Worm (Caenorhabditis elegans): ENCODE measurements around the gene atat-2.
A peak's percentile ranks its signal among the peaks of the same experiment; 100 is the strongest.

The atat-2 gene

ce11 chrX:5814342-5814741, 34.6 kb upstream of the atat-2 start:
- TF ChIP-seq T22C8.4 (GFP tag; IDR thresholded peaks at IDR 0.05) (no peak), flt-1 (GFP tag; IDR thresholded peaks at IDR 0.05) (no peak), ztf-23 (GFP tag; IDR thresholded peaks at IDR 0.05) (no peak), cog-1 (tag; optimal IDR thresholded peaks at IDR 0.05) (no peak), med-1 (GFP tag; optimal IDR thresholded peaks at IDR 0.05; ENCODE audit: insufficient read depth) (no peak), ref-1 (GFP tag; conservative IDR thresholded peaks at IDR 0.05) (no peak), ztf-29 (GFP tag; IDR thresholded peaks at IDR 0.05) (no peak), klf-2 (GFP tag; conservative IDR thresholded peaks at IDR 0.05) (no peak), tab-1 (GFP tag; IDR thresholded peaks at IDR 0.05) (no peak)

ce11 chrX:5815343-5815742, 33.6 kb upstream of the atat-2 start:
- TF ChIP-seq ztf-23 (GFP tag; IDR thresholded peaks at IDR 0.05) (no peak), klf-2 (GFP tag; conservative IDR thresholded peaks at IDR 0.05) (no peak), ref-1 (GFP tag; conservative IDR thresholded peaks at IDR 0.05) (no peak), tab-1 (GFP tag; IDR thresholded peaks at IDR 0.05) (no peak), cog-1 (tag; optimal IDR thresholded peaks at IDR 0.05) (no peak), ztf-29 (GFP tag; IDR thresholded peaks at IDR 0.05) (no peak), med-1 (GFP tag; optimal IDR thresholded peaks at IDR 0.05; ENCODE audit: insufficient read depth) (no peak), flt-1 (GFP tag; IDR thresholded peaks at IDR 0.05) (no peak), T22C8.4 (GFP tag; IDR thresholded peaks at IDR 0.05) (no peak)

ce11 chrX:5816346-5816745, 32.6 kb upstream of the atat-2 start:
- TF ChIP-seq tab-1 (GFP tag; IDR thresholded peaks at IDR 0.05) (0 out of 2 replicates have a peak, but pooled peaks have one; percentile 22), ztf-23 (GFP tag; IDR thresholded peaks at IDR 0.05) (no peak), flt-1 (GFP tag; IDR thresholded peaks at IDR 0.05) (no peak), T22C8.4 (GFP tag; IDR thresholded peaks at IDR 0.05) (no peak), ztf-29 (GFP tag; IDR thresholded peaks at IDR 0.05) (0 out of 2 replicates have a peak, but pooled peaks have one; percentile 29), ref-1 (GFP tag; conservative IDR thresholded peaks at IDR 0.05) (no peak), cog-1 (tag; optimal IDR thresholded peaks at IDR 0.05) (peak; percentile 70), med-1 (GFP tag; optimal IDR thresholded peaks at IDR 0.05; ENCODE audit: insufficient read depth) (peak; percentile 17), klf-2 (GFP tag; conservative IDR thresholded peaks at IDR 0.05) (no peak)

ce11 chrX:5817078-5817477, 31.8 kb upstream of the atat-2 start:
- TF ChIP-seq T22C8.4 (GFP tag; IDR thresholded peaks at IDR 0.05), result no peak
- TF ChIP-seq klf-2 (GFP tag; conservative IDR thresholded peaks at IDR 0.05), result no peak
- TF ChIP-seq flt-1 (GFP tag; IDR thresholded peaks at IDR 0.05), result no peak
- no peak for TF ChIP-seq med-1 (GFP tag; optimal IDR thresholded peaks at IDR 0.05; ENCODE audit: insufficient read depth)
- TF ChIP-seq ztf-29 (GFP tag; IDR thresholded peaks at IDR 0.05), result no peak
- no peak for TF ChIP-seq cog-1 (tag; optimal IDR thresholded peaks at IDR 0.05)
- no peak for TF ChIP-seq tab-1 (GFP tag; IDR thresholded peaks at IDR 0.05)
- TF ChIP-seq ref-1 (GFP tag; conservative IDR thresholded peaks at IDR 0.05), result no peak
- TF ChIP-seq ztf-23 (GFP tag; IDR thresholded peaks at IDR 0.05), result no peak

ce11 chrX:5818176-5818575, 30.7 kb upstream of the atat-2 start:
- TF ChIP-seq cog-1 (tag; optimal IDR thresholded peaks at IDR 0.05) (peak; percentile 83), T22C8.4 (GFP tag; IDR thresholded peaks at IDR 0.05) (no peak), flt-1 (GFP tag; IDR thresholded peaks at IDR 0.05) (peak; percentile 43; the same call in 1 of the 2 replicates)

- TF ChIP-seq klf-2 (GFP tag; conservative IDR thresholded peaks at IDR 0.05) (no peak), T22C8.4 (GFP tag; IDR thresholded peaks at IDR 0.05) (no peak), cog-1 (tag; optimal IDR thresholded peaks at IDR 0.05) (no peak), flt-1 (GFP tag; IDR thresholded peaks at IDR 0.05) (no peak), tab-1 (GFP tag; IDR thresholded peaks at IDR 0.05) (no peak), med-1 (GFP tag; optimal IDR thresholded peaks at IDR 0.05; ENCODE audit: insufficient read depth) (no peak)
These were observed 29.0 kb upstream of the atat-2 start for ce11 chrX:5819702-5820470.

- TF ChIP-seq flt-1 (GFP tag; IDR thresholded peaks at IDR 0.05), result no peak
- no peak for TF ChIP-seq med-1 (GFP tag; optimal IDR thresholded peaks at IDR 0.05; ENCODE audit: insufficient read depth)
- no peak for TF ChIP-seq klf-2 (GFP tag; conservative IDR thresholded peaks at IDR 0.05)
- 0 out of 2 replicates have a peak, but pooled peaks have one; percentile 5 for TF ChIP-seq ztf-23 (GFP tag; IDR thresholded peaks at IDR 0.05)
- TF ChIP-seq ztf-29 (GFP tag; IDR thresholded peaks at IDR 0.05), result no peak
- TF ChIP-seq cog-1 (tag; optimal IDR thresholded peaks at IDR 0.05), result no peak
- TF ChIP-seq tab-1 (GFP tag; IDR thresholded peaks at IDR 0.05), result 0 out of 2 replicates have a peak, but pooled peaks have one; percentile 51
- no peak for TF ChIP-seq ref-1 (GFP tag; conservative IDR thresholded peaks at IDR 0.05)
- no peak for TF ChIP-seq T22C8.4 (GFP tag; IDR thresholded peaks at IDR 0.05)
These were observed 28.0 kb upstream of the atat-2 start for ce11 chrX:5820880-5821279.

ce11 chrX:5821842-5822241, 27.1 kb upstream of the atat-2 start, which contains the start of gene hbl-1:
hbl-1 (plus strand) TSS chrX:5822142.
- TF ChIP-seq cog-1 (tag; optimal IDR thresholded peaks at IDR 0.05), result no peak
- TF ChIP-seq tab-1 (GFP tag; IDR thresholded peaks at IDR 0.05), result no peak
- no peak for TF ChIP-seq klf-2 (GFP tag; conservative IDR thresholded peaks at IDR 0.05)
- TF ChIP-seq med-1 (GFP tag; optimal IDR thresholded peaks at IDR 0.05; ENCODE audit: insufficient read depth), result no peak
- no peak for TF ChIP-seq ztf-23 (GFP tag; IDR thresholded peaks at IDR 0.05)
- TF ChIP-seq ref-1 (GFP tag; conservative IDR thresholded peaks at IDR 0.05), result no peak
- TF ChIP-seq flt-1 (GFP tag; IDR thresholded peaks at IDR 0.05), result no peak
- no peak for TF ChIP-seq ztf-29 (GFP tag; IDR thresholded peaks at IDR 0.05)
- TF ChIP-seq T22C8.4 (GFP tag; IDR thresholded peaks at IDR 0.05), result no peak

- TF ChIP-seq klf-2 (GFP tag; conservative IDR thresholded peaks at IDR 0.05) (no peak), flt-1 (GFP tag; IDR thresholded peaks at IDR 0.05) (0 out of 2 replicates have a peak, but pooled peaks have one; percentile 51)
These were observed 21.9 kb upstream of the atat-2 start for ce11 chrX:5826976-5827375.

- TF ChIP-seq ztf-29 (GFP tag; IDR thresholded peaks at IDR 0.05) (no peak), cog-1 (tag; optimal IDR thresholded peaks at IDR 0.05) (no peak), med-1 (GFP tag; optimal IDR thresholded peaks at IDR 0.05; ENCODE audit: insufficient read depth) (no peak), ztf-23 (GFP tag; IDR thresholded peaks at IDR 0.05) (no peak), tab-1 (GFP tag; IDR thresholded peaks at IDR 0.05) (no peak), flt-1 (GFP tag; IDR thresholded peaks at IDR 0.05) (no peak), T22C8.4 (GFP tag; IDR thresholded peaks at IDR 0.05) (no peak), klf-2 (GFP tag; conservative IDR thresholded peaks at IDR 0.05) (no peak), ref-1 (GFP tag; conservative IDR thresholded peaks at IDR 0.05) (no peak)
These were observed 20.8 kb upstream of the atat-2 start for ce11 chrX:5828085-5828484.
